Worm (Caenorhabditis elegans): ENCODE measurements around the gene lips-9.

Gene lips-9

ce11 chrII:12931456-12931923, 3.7 kb downstream of the lips-9 start, which contains the start of gene dct-18:
Gene dct-18 (plus strand): TSS chrII:12931873.
- peak; percentile 1 for TF ChIP-seq ets-4 (GFP tag; optimal IDR thresholded peaks at IDR 0.05)
- TF ChIP-seq aptf-2 (GFP tag; conservative IDR thresholded peaks at IDR 0.05): no peak
- no peak for TF ChIP-seq F23B12.7 (tag; optimal IDR thresholded peaks at IDR 0.05; ENCODE audit: insufficient read depth)
- TF ChIP-seq nhr-80 (tag; optimal IDR thresholded peaks at IDR 0.05): peak; percentile 77
- TF ChIP-seq let-607 (tag; optimal IDR thresholded peaks at IDR 0.05): peak; percentile 47 to 60

DNA sequence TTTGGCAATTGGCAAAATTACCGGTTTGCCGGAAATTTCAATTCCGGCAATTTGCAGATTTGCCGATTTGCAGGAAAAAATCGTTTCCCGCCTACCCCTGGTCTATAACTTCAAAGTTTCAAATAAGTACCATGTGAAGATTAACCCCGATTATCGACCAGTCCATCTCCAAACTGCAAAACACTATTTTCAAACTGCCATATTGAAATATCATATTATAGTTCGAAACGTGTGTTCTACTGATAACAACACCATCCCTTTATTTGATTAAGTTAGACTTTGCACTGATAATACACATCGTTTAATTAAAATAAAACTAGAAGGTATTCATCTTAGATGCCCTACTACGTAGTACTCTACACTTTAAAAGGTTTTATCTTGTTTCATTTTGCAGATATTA, 5.0 kb downstream of the lips-9 start:
- TF ChIP-seq nhr-80 (tag; optimal IDR thresholded peaks at IDR 0.05): peak; percentile 33
- TF ChIP-seq attf-3 (GFP tag; conservative IDR thresholded peaks at IDR 0.05): no peak

- TF ChIP-seq lin-54 (GFP tag; optimal IDR thresholded peaks at IDR 0.05) (no peak), ztf-18 (tag; optimal IDR thresholded peaks at IDR 0.05) (no peak), repo-1 (tag; optimal IDR thresholded peaks at IDR 0.05) (no peak), C06A6.2 (GFP tag; conservative IDR thresholded peaks at IDR 0.05) (no peak), F37B4.10 (GFP tag; IDR thresholded peaks at IDR 0.05) (no peak), rec-8 (tag; optimal IDR thresholded peaks at IDR 0.05) (no peak)
Measured at ce11 chrII:12928241-12928640, 6.9 kb downstream of the lips-9 start, which contains the start of gene F58G1.3. Gene F58G1.3 (minus strand): TSS chrII:12928341.

DNA sequence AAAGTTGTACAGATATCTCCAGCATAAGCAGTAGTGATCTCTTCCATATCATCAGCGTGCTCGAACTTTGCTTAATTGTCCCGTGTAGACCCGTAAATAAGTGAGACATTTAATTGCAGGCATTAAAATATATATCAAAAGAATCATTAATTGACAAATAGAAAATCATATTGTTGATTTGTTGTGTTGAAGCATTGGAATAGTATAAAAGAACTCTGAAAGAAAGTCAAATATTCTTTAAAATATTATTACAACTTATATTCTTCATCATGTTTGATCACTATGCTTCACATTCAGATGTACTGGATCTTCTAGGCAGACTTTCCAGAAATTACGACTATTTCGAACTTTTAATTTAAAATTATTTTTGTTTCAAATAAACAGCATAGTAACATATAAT, 9.6 kb downstream of the lips-9 start, which contains the start of gene F58G1.8:
TSS of gene F58G1.8 (minus strand) at position 101 of the 400 bp plus-strand sequence.
- TF ChIP-seq F22D6.2 (tag; optimal IDR thresholded peaks at IDR 0.05) (no peak), nhr-90 (tag; optimal IDR thresholded peaks at IDR 0.05) (no peak), zim-3 (tag; optimal IDR thresholded peaks at IDR 0.05) (no peak), Y56A3A.18 (GFP tag; IDR thresholded peaks at IDR 0.05) (no peak), nfya-2 (GFP tag; IDR thresholded peaks at IDR 0.05) (no peak), lin-35 (GFP tag; optimal IDR thresholded peaks at IDR 0.05) (no peak), nhr-179 (tag; optimal IDR thresholded peaks at IDR 0.05) (no peak), tlf-1 (GFP tag; optimal IDR thresholded peaks at IDR 0.05) (no peak), repo-1 (tag; optimal IDR thresholded peaks at IDR 0.05) (no peak), K11D2.4 (GFP tag; IDR thresholded peaks at IDR 0.05) (no peak)

DNA sequence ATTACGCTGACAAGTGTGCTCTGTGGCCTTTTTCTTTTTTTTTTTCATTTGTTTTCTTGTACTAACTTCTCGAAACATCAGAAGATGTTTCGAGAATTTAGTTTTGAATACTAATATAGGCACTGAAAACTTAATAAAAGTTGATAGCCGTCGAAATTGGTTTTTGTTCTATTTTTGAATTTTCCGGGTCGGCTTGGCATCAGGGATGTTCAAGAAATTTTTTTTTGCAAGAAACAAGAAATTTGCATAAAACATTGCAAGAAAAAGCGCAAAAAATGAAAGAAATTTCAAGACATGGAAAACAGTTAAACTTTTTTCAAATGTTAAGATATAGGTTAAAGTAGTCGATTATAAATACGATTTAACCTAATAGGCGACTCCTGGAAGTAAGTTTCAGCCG, 11.9 kb downstream of the lips-9 start:
- TF ChIP-seq tbp1 (GFP tag; optimal IDR thresholded peaks at IDR 0.05) (no peak), unc-130 (GFP tag; optimal IDR thresholded peaks at IDR 0.05) (peak; percentile 32), rec-8 (tag; optimal IDR thresholded peaks at IDR 0.05) (peak in 1 of 2 experiments; percentile 45), nfya-2 (GFP tag; IDR thresholded peaks at IDR 0.05) (0 out of 2 replicates have a peak, but pooled peaks have one; percentile 12), attf-6 (GFP tag; IDR thresholded peaks at IDR 0.05) (0 out of 2 replicates have a peak, but pooled peaks have one; percentile 63), lsl-1 (GFP tag; optimal IDR thresholded peaks at IDR 0.05) (peak; percentile 6), die-1 (tag; optimal IDR thresholded peaks at IDR 0.05) (peak; percentile 6), ztf-25 (GFP tag; IDR thresholded peaks at IDR 0.05) (0 out of 2 replicates have a peak, but pooled peaks have one; percentile 11), chd-7 (tag; optimal IDR thresholded peaks at IDR 0.05) (peak; percentile 6), lin-54 (GFP tag; optimal IDR thresholded peaks at IDR 0.05) (peak; percentile 30), xnd-1 (tag; optimal IDR thresholded peaks at IDR 0.05) (peak; percentile 46), tlf-1 (GFP tag; optimal IDR thresholded peaks at IDR 0.05) (no peak), cebp-2 (GFP tag; IDR thresholded peaks at IDR 0.05) (0 out of 2 replicates have a peak, but pooled peaks have one; percentile 79), pbrm-1 (GFP tag; IDR thresholded peaks at IDR 0.05) (peak; percentile 36; the same call in 1 of the 2 replicates), F23B12.7 (tag; optimal IDR thresholded peaks at IDR 0.05; ENCODE audit: insufficient read depth) (no peak), T26A5.8 (tag; optimal IDR thresholded peaks at IDR 0.05) (peak; percentile 33), ama-1 (optimal IDR thresholded peaks at IDR 0.05) (no peak), ama-1 (GFP tag; optimal IDR thresholded peaks at IDR 0.05) (peak in 1 of 2 experiments; percentile 91), lin-35 (GFP tag; optimal IDR thresholded peaks at IDR 0.05) (no peak), repo-1 (tag; optimal IDR thresholded peaks at IDR 0.05) (peak; percentile 47), F49E8.2 (tag; optimal IDR thresholded peaks at IDR 0.05; ENCODE audit: insufficient read depth) (peak; percentile 78), F33H1.4 (GFP tag; IDR thresholded peaks at IDR 0.05) (0 out of 2 replicates have a peak, but pooled peaks have one; percentile 29), snpc-3.4 (tag; optimal IDR thresholded peaks at IDR 0.05) (peak; percentile 24), gei-17 (GFP tag; optimal IDR thresholded peaks at IDR 0.05) (no peak), hsf-1 (GFP tag; IDR thresholded peaks at IDR 0.05) (peak; percentile 69), lag-1 (GFP tag; IDR thresholded peaks at IDR 0.05) (no peak)
